Worm (Caenorhabditis elegans) whole organism, L1 larva: ENCODE measurements around the gene chat-1.

ENCODE experiments used
- C16A3.4 ChIP-seq: fragments of 150-350 bp; optimal IDR thresholded peaks from 2 replicates; lab custom pipeline; 2014; ENCODE audit warnings: missing biosample characterization, missing genetic modification characterization
- Y116A8C.19 ChIP-seq: sonication (generic microtip); optimal IDR thresholded peaks from 2 replicates; lab custom pipeline; 2016; ENCODE audit warnings: missing compliant biosample characterization, missing genetic modification characterization, borderline replicate concordance
- blmp-1 ChIP-seq: fragments of 150-350 bp; optimal IDR thresholded peaks from 2 replicates; lab custom pipeline; 2014; ENCODE audit warnings: missing biosample characterization, missing genetic modification characterization
- ceh-88 ChIP-seq: fragments of 200-800 bp; sonication (Bioruptor generic); IDR thresholded peaks from 2 replicates; pipeline ENCODE4 v1.3.6; 2022; ENCODE audit warnings: missing genetic modification characterization, missing compliant biosample characterization
- ceh-90 ChIP-seq: sonication (generic microtip); optimal IDR thresholded peaks from 2 replicates; lab custom pipeline; 2016; ENCODE audit warnings: missing genetic modification characterization, missing compliant biosample characterization
- ces-1 ChIP-seq: fragments of 150-350 bp; optimal IDR thresholded peaks from 2 replicates; lab custom pipeline; 2014; ENCODE audit warnings: missing biosample characterization, missing genetic modification reagents, missing genetic modification characterization
- dpl-1 ChIP-seq, 3 experiments: fragments of 150-350 bp in 2 of 3; sonication (generic microtip) in 1 of 3; optimal IDR thresholded peaks; 2 replicates each; lab custom pipeline; 2014 to 2017; ENCODE audit warnings: missing biosample characterization in 3 of 3, missing genetic modification characterization in 3 of 3, missing genetic modification reagents in 3 of 3
- elt-3 ChIP-seq, 6 experiments: fragments of 150-350 bp in 1 of 6; sonication (generic microtip); optimal IDR thresholded peaks; 2 replicates each; lab custom pipeline; 2017 to 2018; ENCODE audit warnings: missing biosample characterization in 6 of 6, missing genetic modification characterization in 6 of 6, inconsistent platforms in 1 of 6
- grh-1 ChIP-seq: fragments of 200-800 bp; sonication (Bioruptor generic); IDR thresholded peaks from 2 replicates; pipeline ENCODE4 v1.3.6; 2022; ENCODE audit warnings: missing genetic modification reagents, missing genetic modification characterization, missing compliant biosample characterization
- hlh-4 ChIP-seq: sonication (generic microtip); optimal IDR thresholded peaks from 2 replicates; lab custom pipeline; 2016; ENCODE audit warnings: mild to moderate bottlenecking, missing genetic modification characterization, missing compliant biosample characterization
- hpl-2 ChIP-seq: fragments of 150-350 bp; optimal IDR thresholded peaks from 2 replicates; lab custom pipeline; 2014; ENCODE audit warnings: missing biosample characterization, missing genetic modification reagents, missing genetic modification characterization
- irx-1 ChIP-seq: sonication (generic microtip); optimal IDR thresholded peaks from 2 replicates; lab custom pipeline; 2016; ENCODE audit warnings: missing genetic modification characterization, missing compliant biosample characterization
- isw-1 ChIP-seq: fragments of 200-800 bp; sonication (Bioruptor generic); IDR thresholded peaks from 2 replicates; pipeline ENCODE4 v1.3.6; 2022; ENCODE audit warnings: missing genetic modification characterization, missing compliant biosample characterization
- lin-13 ChIP-seq: fragments of 150-350 bp; optimal IDR thresholded peaks from 2 replicates; lab custom pipeline; 2014; ENCODE audit warnings: missing biosample characterization, missing genetic modification reagents, missing genetic modification characterization
- lin-14 ChIP-seq: fragments of 200-800 bp; sonication (Bioruptor generic); optimal IDR thresholded peaks from 2 replicates; lab custom pipeline; 2018; ENCODE audit warnings: mild to moderate bottlenecking, missing genetic modification characterization, moderate library complexity, missing compliant biosample characterization
- lin-35 ChIP-seq, 2 experiments: fragments of 150-350 bp; optimal IDR thresholded peaks; 2 replicates each; lab custom pipeline; 2014; ENCODE audit warnings: missing biosample characterization in 2 of 2, missing genetic modification characterization in 2 of 2, missing genetic modification reagents in 2 of 2
- lir-3 ChIP-seq: sonication (generic microtip); optimal IDR thresholded peaks from 2 replicates; lab custom pipeline; 2016; ENCODE audit warnings: mild to moderate bottlenecking, missing genetic modification characterization, moderate library complexity, missing compliant biosample characterization; ENCODE audit not compliant: poor library complexity
- lsy-2 ChIP-seq, 2 experiments: fragments of 150-350 bp; optimal IDR thresholded peaks; 2 replicates each; lab custom pipeline; 2014; ENCODE audit warnings: missing biosample characterization in 2 of 2, missing genetic modification characterization in 2 of 2
- mab-9 ChIP-seq: fragments of 200-800 bp; sonication (Bioruptor generic); IDR thresholded peaks from 2 replicates; pipeline ENCODE4 v1.3.6; 2022; ENCODE audit warnings: missing genetic modification reagents, missing genetic modification characterization, missing compliant biosample characterization
- mdl-1 ChIP-seq, 2 experiments: fragments of 150-350 bp; optimal IDR thresholded peaks; 2 replicates each; lab custom pipeline; 2014 to 2017; ENCODE audit warnings: missing biosample characterization in 2 of 2, missing genetic modification characterization in 2 of 2, inconsistent platforms in 1 of 2
- mep-1 ChIP-seq: fragments of 150-350 bp; optimal IDR thresholded peaks from 2 replicates; lab custom pipeline; 2014; ENCODE audit warnings: missing biosample characterization, missing genetic modification characterization
- nhr-11 ChIP-seq: fragments of 150-350 bp; optimal IDR thresholded peaks from 2 replicates; lab custom pipeline; 2014; ENCODE audit warnings: missing biosample characterization, missing genetic modification characterization
- nhr-12 ChIP-seq: sonication (generic microtip); optimal IDR thresholded peaks from 2 replicates; lab custom pipeline; 2017; ENCODE audit warnings: missing biosample characterization, missing genetic modification characterization
- nhr-19 ChIP-seq: fragments of 200-800 bp; sonication (Bioruptor generic); conservative IDR thresholded peaks from 2 replicates; pipeline ENCODE4 v1.3.6; 2022; ENCODE audit warnings: missing genetic modification characterization, missing compliant biosample characterization
- nhr-20 ChIP-seq: sonication (generic microtip); optimal IDR thresholded peaks from 2 replicates; lab custom pipeline; 2016; ENCODE audit warnings: mild to moderate bottlenecking, missing genetic modification characterization, missing compliant biosample characterization
- nhr-237 ChIP-seq: fragments of 150-350 bp; optimal IDR thresholded peaks from 2 replicates; lab custom pipeline; 2014; ENCODE audit warnings: missing biosample characterization, missing genetic modification characterization
- nhr-28 ChIP-seq: fragments of 150-350 bp; optimal IDR thresholded peaks from 2 replicates; lab custom pipeline; 2014; ENCODE audit warnings: missing biosample characterization, missing genetic modification characterization
- nhr-47 ChIP-seq: sonication (generic microtip); optimal IDR thresholded peaks from 2 replicates; lab custom pipeline; 2016; ENCODE audit warnings: mild to moderate bottlenecking, missing genetic modification characterization, moderate library complexity, missing compliant biosample characterization
- nhr-77 ChIP-seq: fragments of 150-350 bp; optimal IDR thresholded peaks from 2 replicates; lab custom pipeline; 2014; ENCODE audit warnings: missing biosample characterization, missing genetic modification characterization
- nhr-85 ChIP-seq: sonication (generic microtip); peaks from one replicate; lab custom pipeline; 2016; ENCODE audit warnings: missing genetic modification characterization, inconsistent platforms, missing compliant biosample characterization
- nhr-90 ChIP-seq: sonication (generic microtip); optimal IDR thresholded peaks from 2 replicates; lab custom pipeline; 2016; ENCODE audit warnings: mild to moderate bottlenecking, missing genetic modification characterization, missing compliant biosample characterization; ENCODE audit not compliant: poor library complexity
- pqm-1 ChIP-seq: sonication (generic microtip); optimal IDR thresholded peaks from 3 replicates; lab custom pipeline; 2017; ENCODE audit warnings: missing biosample characterization, missing genetic modification characterization
- rnt-1 ChIP-seq: sonication (generic microtip); optimal IDR thresholded peaks from 2 replicates; lab custom pipeline; 2016; ENCODE audit warnings: mild to moderate bottlenecking, missing genetic modification characterization, moderate library complexity, missing compliant biosample characterization
- skn-1 ChIP-seq: fragments of 150-350 bp; optimal IDR thresholded peaks from 2 replicates; lab custom pipeline; 2014; ENCODE audit warnings: missing biosample characterization, missing genetic modification characterization
- snpc-4 ChIP-seq: fragments of 150-350 bp; optimal IDR thresholded peaks from 2 replicates; lab custom pipeline; 2014; ENCODE audit warnings: missing biosample characterization, missing genetic modification characterization
- snu-23 ChIP-seq: sonication (generic microtip); optimal IDR thresholded peaks from 2 replicates; lab custom pipeline; 2016; ENCODE audit warnings: missing genetic modification characterization, missing compliant biosample characterization
- sox-4 ChIP-seq: sonication (generic microtip); optimal IDR thresholded peaks from 2 replicates; lab custom pipeline; 2016; ENCODE audit warnings: missing genetic modification characterization, missing compliant biosample characterization
- sup-37 ChIP-seq: fragments of 200-800 bp; sonication (Bioruptor generic); optimal IDR thresholded peaks from 2 replicates; lab custom pipeline; 2018; ENCODE audit warnings: mild to moderate bottlenecking, missing genetic modification characterization, missing compliant biosample characterization
- swsn-7 ChIP-seq: sonication (generic microtip); optimal IDR thresholded peaks from 2 replicates; lab custom pipeline; 2016; ENCODE audit warnings: missing genetic modification characterization, missing compliant biosample characterization
- tbx-2 ChIP-seq: sonication (generic microtip); optimal IDR thresholded peaks from 2 replicates; lab custom pipeline; 2016; ENCODE audit warnings: missing genetic modification characterization, missing compliant biosample characterization
- tlp-1 ChIP-seq: fragments of 150-350 bp; optimal IDR thresholded peaks from 2 replicates; lab custom pipeline; 2014; ENCODE audit warnings: missing biosample characterization, missing genetic modification characterization
- unc-130 ChIP-seq: fragments of 150-350 bp; optimal IDR thresholded peaks from 2 replicates; lab custom pipeline; 2017; ENCODE audit warnings: missing biosample characterization, missing genetic modification characterization, inconsistent platforms
- unc-86 ChIP-seq: sonication (generic microtip); optimal IDR thresholded peaks from 2 replicates; lab custom pipeline; 2016; ENCODE audit warnings: missing genetic modification characterization, missing compliant biosample characterization
- unc-98 ChIP-seq: fragments of 200-800 bp; sonication (Bioruptor generic); IDR thresholded peaks from 2 replicates; pipeline ENCODE4 v1.3.6; 2022; ENCODE audit warnings: missing genetic modification characterization, missing compliant biosample characterization
- xbp-1 ChIP-seq: sonication (generic microtip); optimal IDR thresholded peaks from 2 replicates; lab custom pipeline; 2016; ENCODE audit warnings: missing genetic modification characterization, missing compliant biosample characterization
- zip-4 ChIP-seq: fragments of 200-800 bp; sonication (Bioruptor generic); optimal IDR thresholded peaks from 2 replicates; lab custom pipeline; 2018; ENCODE audit warnings: mild to moderate bottlenecking, missing genetic modification characterization, moderate library complexity, missing compliant biosample characterization
- ztf-11 ChIP-seq, 2 experiments: sonication (generic microtip); optimal IDR thresholded peaks; 2 replicates each; lab custom pipeline; 2016 to 2017; ENCODE audit warnings: missing genetic modification characterization in 2 of 2, missing biosample characterization in 1 of 2, missing compliant biosample characterization in 1 of 2
- ztf-4 ChIP-seq: fragments of 150-350 bp; optimal IDR thresholded peaks from 2 replicates; lab custom pipeline; 2014; ENCODE audit warnings: missing biosample characterization, missing genetic modification characterization

Gene chat-1

ce11 chrIV:4400350-4401326 is 46.5 kb upstream of the chat-1 start, which contains the start of gene Y24D9A.6 (continued):
- peak; percentile 98 for TF ChIP-seq blmp-1 (tag; lab: Kevin White, UChicago)
- peak; percentile 72 to 81 for TF ChIP-seq lsy-2 (tag; optimal IDR thresholded peaks at IDR 0.05; lab: Kevin White, UChicago)
- TF ChIP-seq rnt-1 (tag; lab: Kevin White, UChicago): peak; percentile 49
- TF ChIP-seq lin-14 (GFP tag; lab: Kevin White, UChicago): peak; percentile 95
- peak; percentile 61 for TF ChIP-seq nhr-77 (tag; lab: Kevin White, UChicago)
- TF ChIP-seq nhr-28 (tag; lab: Kevin White, UChicago): no peak

ce11 chrIV:4402413-4402812 is 44.7 kb upstream of the chat-1 start:
- TF ChIP-seq unc-130 (tag; lab: Kevin White, UChicago) (peak; percentile 85), tlp-1 (tag; lab: Kevin White, UChicago) (no peak), blmp-1 (tag; lab: Kevin White, UChicago) (peak; percentile 88), lin-35 (GFP tag; optimal IDR thresholded peaks at IDR 0.05; lab: Kevin White, UChicago) (peak; percentile 7 to 75), lir-3 (tag; lab: Kevin White, UChicago) (peak; percentile 24), irx-1 (no peak), dpl-1 (GFP tag; optimal IDR thresholded peaks at IDR 0.05; lab: Kevin White, UChicago) (peak; percentile 16 to 54 (median 33)), sox-4 (tag; lab: Kevin White, UChicago) (peak; percentile 37), nhr-11 (tag; lab: Kevin White, UChicago) (peak; percentile 1), mab-9 (GFP tag; lab: Robert Waterston, UW) (no peak), ceh-88 (GFP tag; lab: Robert Waterston, UW) (no peak), grh-1 (GFP tag; lab: Robert Waterston, UW) (peak; percentile 60), nhr-85 (tag; lab: Kevin White, UChicago) (peak; percentile 96), xbp-1 (tag; lab: Kevin White, UChicago) (peak; percentile 6), Y116A8C.19 (tag; lab: Kevin White, UChicago) (no peak), swsn-7 (tag; lab: Kevin White, UChicago) (peak; percentile 38), mdl-1 (tag; optimal IDR thresholded peaks at IDR 0.05; lab: Kevin White, UChicago) (peak in 1 of 2 experiments; percentile 78), hpl-2 (GFP tag; lab: Kevin White, UChicago) (no peak), skn-1 (tag; lab: Kevin White, UChicago) (peak; percentile 67), hlh-4 (tag; lab: Kevin White, UChicago) (no peak), unc-86 (no peak), nhr-90 (tag; lab: Kevin White, UChicago) (peak; percentile 82), nhr-20 (tag; lab: Kevin White, UChicago) (peak; percentile 85), nhr-47 (tag; lab: Kevin White, UChicago) (peak; percentile 66), lsy-2 (tag; optimal IDR thresholded peaks at IDR 0.05; lab: Kevin White, UChicago) (peak; percentile 64 to 71), nhr-12 (tag; lab: Kevin White, UChicago) (no peak), isw-1 (GFP tag; lab: Robert Waterston, UW) (no peak), unc-98 (GFP tag; lab: Robert Waterston, UW) (no peak), lin-13 (peak; percentile 46), nhr-19 (peak; percentile 61), pqm-1 (no peak), ztf-11 (tag; optimal IDR thresholded peaks at IDR 0.05; lab: Kevin White, UChicago) (no peak), tbx-2 (peak; percentile 37), sup-37 (no peak), snpc-4 (tag; lab: Kevin White, UChicago) (peak; percentile 25), elt-3 (tag; optimal IDR thresholded peaks at IDR 0.05; lab: Kevin White, UChicago) (peak in 2 of 6 experiments; percentile 55 to 92), C16A3.4 (tag; lab: Kevin White, UChicago) (peak; percentile 60), ztf-4 (peak; percentile 39), nhr-237 (tag; lab: Kevin White, UChicago) (no peak), snu-23 (peak; percentile 87), zip-4 (GFP tag; lab: Kevin White, UChicago) (no peak), ces-1 (GFP tag; lab: Kevin White, UChicago) (no peak), ceh-90 (tag; lab: Kevin White, UChicago) (no peak), mep-1 (tag; lab: Kevin White, UChicago) (peak; percentile 54), lin-14 (GFP tag; lab: Kevin White, UChicago) (peak; percentile 82)
